Fruit fly (Drosophila melanogaster) whole organism, embryonic: ENCODE data around the gene RhoGDI.

Experiments
- CG1832 ChIP-seq: fragments of 200-800 bp; sonication (Bioruptor generic); optimal IDR thresholded peaks from 2 replicates; lab custom pipeline; 2017; ENCODE audit warnings: missing biosample characterization, mild to moderate bottlenecking, missing genetic modification characterization, inconsistent platforms
- CG2202 ChIP-seq: fragments of 200-800 bp; sonication (Bioruptor generic); optimal IDR thresholded peaks from 2 replicates; lab custom pipeline; 2018; ENCODE audit warnings: missing biosample characterization, mild to moderate bottlenecking, missing genetic modification characterization
- CG9876 ChIP-seq: fragments of 200-800 bp; sonication (Bioruptor generic); optimal IDR thresholded peaks from 2 replicates; lab custom pipeline; 2016; ENCODE audit warnings: missing biosample characterization, missing genetic modification characterization
- Lpt ChIP-seq: fragments of >200 bp; optimal IDR thresholded peaks from 2 replicates; lab custom pipeline; 2018; ENCODE audit warnings: missing biosample characterization, missing genetic modification characterization
- Mad ChIP-seq: fragments of 200-800 bp; sonication (Bioruptor generic); optimal IDR thresholded peaks from 2 replicates; lab custom pipeline; 2016; ENCODE audit warnings: missing biosample characterization, missing genetic modification characterization
- TFAM ChIP-seq: fragments of 200-800 bp; sonication (Bioruptor generic); optimal IDR thresholded peaks from 2 replicates; lab custom pipeline; 2017; ENCODE audit warnings: missing biosample characterization, missing genetic modification characterization, inconsistent platforms
- sd ChIP-seq: fragments of 200-800 bp; sonication (Bioruptor generic); optimal IDR thresholded peaks from 3 replicates; lab custom pipeline; 2018; ENCODE audit warnings: missing biosample characterization, mild to moderate bottlenecking, missing genetic modification characterization, moderate library complexity
- vnd ChIP-seq: fragments of 200-800 bp; sonication (Bioruptor generic); IDR thresholded peaks from 3 replicates; pipeline ENCODE4 v1.3.6; 2022; ENCODE audit warnings: missing biosample characterization, missing genetic modification characterization; ENCODE audit not compliant: partially characterized antibody

- peak; percentile 15 for TF ChIP-seq CG2202 (tag; lab: Kevin White, UChicago)
- no peak for TF ChIP-seq vnd (GFP tag; lab: Robert Waterston, UW)
- no peak for TF ChIP-seq TFAM (GFP tag; lab: Kevin White, UChicago)
- no peak for TF ChIP-seq CG9876 (GFP tag; lab: Kevin White, UChicago)
- no peak for TF ChIP-seq Lpt
- no peak for TF ChIP-seq Mad (GFP tag; lab: Kevin White, UChicago)
- no peak for TF ChIP-seq CG1832 (GFP tag; lab: Kevin White, UChicago)
- no peak for TF ChIP-seq sd (tag; lab: Kevin White, UChicago)
Observed at dm6 chr3L:19898547-19899282, 29.8 kb upstream of the RhoGDI start.
